Worm (Caenorhabditis elegans) whole organism, L3 larva: Measurements from ENCODE around the gene R09E10.2.

Source experiments
- ZK546.5 ChIP-seq: sonication (generic microtip); optimal IDR thresholded peaks from 2 replicates; lab custom pipeline; 2017; ENCODE audit warnings: missing biosample characterization, missing genetic modification characterization
- aly-2 ChIP-seq: fragments of 150-350 bp; optimal IDR thresholded peaks from 2 replicates; lab custom pipeline; 2014; ENCODE audit warnings: missing biosample characterization, missing genetic modification characterization
- ceh-82 ChIP-seq: fragments of 150-350 bp; optimal IDR thresholded peaks from 2 replicates; lab custom pipeline; 2014; ENCODE audit warnings: missing biosample characterization, missing genetic modification characterization
- ceh-9 ChIP-seq: sonication (generic microtip); optimal IDR thresholded peaks from 2 replicates; lab custom pipeline; 2018; ENCODE audit warnings: missing biosample characterization, missing genetic modification characterization
- elt-1 ChIP-seq: fragments of 150-350 bp; optimal IDR thresholded peaks from 2 replicates; lab custom pipeline; 2014; ENCODE audit warnings: missing biosample characterization, missing genetic modification characterization
- elt-2 ChIP-seq: sonication (generic microtip); optimal IDR thresholded peaks from 2 replicates; lab custom pipeline; 2016; ENCODE audit warnings: missing genetic modification reagents, mild to moderate bottlenecking, missing genetic modification characterization, missing compliant biosample characterization
- elt-3 ChIP-seq, 3 experiments: fragments of 150-350 bp in 1 of 3; sonication (generic microtip) in 2 of 3; optimal IDR thresholded peaks; 2 replicates in 2 of 3; 4 replicates in 1 of 3; lab custom pipeline; 2014 to 2017; ENCODE audit warnings: missing biosample characterization in 3 of 3, missing genetic modification characterization in 3 of 3
- fkh-10 ChIP-seq: sonication (generic microtip); optimal IDR thresholded peaks from 2 replicates; lab custom pipeline; 2017; ENCODE audit warnings: missing biosample characterization, missing genetic modification reagents, missing genetic modification characterization
- fkh-2 ChIP-seq: fragments of 150-350 bp; optimal IDR thresholded peaks from 2 replicates; lab custom pipeline; 2014; ENCODE audit warnings: missing biosample characterization, missing genetic modification reagents, missing genetic modification characterization
- hmg-11 ChIP-seq: sonication (generic microtip); optimal IDR thresholded peaks from 2 replicates; lab custom pipeline; 2016; ENCODE audit warnings: missing genetic modification characterization, missing compliant biosample characterization
- lin-15B ChIP-seq: fragments of 150-350 bp; optimal IDR thresholded peaks from 2 replicates; lab custom pipeline; 2014; ENCODE audit warnings: missing biosample characterization, missing genetic modification characterization
- nhr-23 ChIP-seq: fragments of 150-350 bp; optimal IDR thresholded peaks from 2 replicates; lab custom pipeline; 2014; ENCODE audit warnings: missing biosample characterization, missing genetic modification reagents, missing genetic modification characterization
- nhr-76 ChIP-seq: fragments of 150-350 bp; sonication (generic microtip); optimal IDR thresholded peaks from 5 replicates; lab custom pipeline; 2014; ENCODE audit warnings: missing biosample characterization, missing genetic modification characterization
- pha-4 ChIP-seq: fragments of 150-350 bp; optimal IDR thresholded peaks from 2 replicates; lab custom pipeline; 2014; ENCODE audit warnings: missing biosample characterization, missing genetic modification reagents, missing genetic modification characterization
- pqm-1 ChIP-seq: fragments of 150-350 bp; optimal IDR thresholded peaks from 2 replicates; lab custom pipeline; 2017; ENCODE audit warnings: missing biosample characterization, missing genetic modification characterization, inconsistent platforms
- snpc-4 ChIP-seq: fragments of 150-350 bp; optimal IDR thresholded peaks from 2 replicates; lab custom pipeline; 2014; ENCODE audit warnings: missing biosample characterization, missing genetic modification characterization
- unc-39 ChIP-seq: sonication (generic microtip); optimal IDR thresholded peaks from 4 replicates; lab custom pipeline; 2017; ENCODE audit warnings: missing biosample characterization, missing genetic modification characterization

Gene R09E10.2

ce11 chrIV:10275050-10275449 is 43.0 kb downstream of the R09E10.2 start:
- TF ChIP-seq lin-15B (no peak), ceh-82 (tag; lab: Kevin White, UChicago) (no peak), ZK546.5 (tag; lab: Kevin White, UChicago) (no peak), ceh-9 (tag; lab: Kevin White, UChicago) (no peak), snpc-4 (tag; lab: Kevin White, UChicago) (no peak)

ce11 chrIV:10273781-10274313 is 44.3 kb downstream of the R09E10.2 start, which contains the start of gene Y43C5A.3:
TSS of gene Y43C5A.3 (plus strand) at chrIV:10274036.
- TF ChIP-seq nhr-23 (tag; lab: Kevin White, UChicago): peak; percentile 57
- TF ChIP-seq fkh-10 (GFP tag; lab: Kevin White, UChicago): no peak

ce11 chrIV:10273360-10273759 is 44.7 kb downstream of the R09E10.2 start:
- TF ChIP-seq nhr-76 (tag; lab: Kevin White, UChicago) (no peak), unc-39 (tag; lab: Kevin White, UChicago) (no peak)

- TF ChIP-seq elt-3 (tag; optimal IDR thresholded peaks at IDR 0.05; lab: Kevin White, UChicago): no peak
- peak; percentile 34 for TF ChIP-seq pqm-1
- TF ChIP-seq pha-4 (tag; lab: Kevin White, UChicago): peak; percentile 22
- no peak for TF ChIP-seq fkh-2
- TF ChIP-seq hmg-11 (tag; lab: Kevin White, UChicago): no peak
- peak; percentile 69 for TF ChIP-seq elt-2
- TF ChIP-seq aly-2 (tag; lab: Kevin White, UChicago): no peak
- no peak for TF ChIP-seq elt-1 (tag; lab: Kevin White, UChicago)
Observed at ce11 chrIV:10269137-10269933, 48.8 kb downstream of the R09E10.2 start, which contains the start of the genes nspd-7 and Y43C5A.2. TSS of gene nspd-7 (minus strand) at chrIV:10269187. TSS of gene Y43C5A.2 (plus strand) at chrIV:10269883.
